Fruit fly (Drosophila melanogaster) whole organism, embryonic: ENCODE measurements around the gene GILT3.

Experiments used
- CG10147 ChIP-seq: fragments of 200-800 bp; sonication (Bioruptor generic); optimal IDR thresholded peaks from 2 replicates; lab custom pipeline; 2019; ENCODE audit warnings: missing biosample characterization, mild to moderate bottlenecking, missing genetic modification characterization, moderate library complexity
- CG12659 ChIP-seq: fragments of 200-800 bp; sonication (Bioruptor generic); optimal IDR thresholded peaks from 3 replicates; lab custom pipeline; 2017; ENCODE audit warnings: mild to moderate bottlenecking, missing biosample characterization, missing genetic modification reagents, missing genetic modification characterization
- CG13894 ChIP-seq: fragments of 200-800 bp; sonication (Bioruptor generic); optimal IDR thresholded peaks from 3 replicates; lab custom pipeline; 2018; ENCODE audit warnings: missing biosample characterization, mild to moderate bottlenecking, missing genetic modification characterization, moderate library complexity
- CG14860 ChIP-seq: fragments of 200-800 bp; sonication (Bioruptor generic); IDR thresholded peaks from 3 replicates; pipeline ENCODE4 v1.3.6; 2022; ENCODE audit warnings: missing biosample characterization, missing genetic modification characterization; ENCODE audit not compliant: partially characterized antibody
- CG1647 ChIP-seq: fragments of 200-800 bp; sonication (Bioruptor generic); optimal IDR thresholded peaks from 3 replicates; lab custom pipeline; 2016; ENCODE audit warnings: missing biosample characterization, missing genetic modification characterization
- CG16863 ChIP-seq: fragments of 200-800 bp; sonication (Bioruptor generic); optimal IDR thresholded peaks from 3 replicates; lab custom pipeline; 2016; ENCODE audit warnings: missing biosample characterization, missing genetic modification characterization
- CG32767 ChIP-seq: fragments of 200-800 bp; sonication (Bioruptor generic); IDR thresholded peaks from 2 replicates; pipeline ENCODE4 v1.3.6; 2022; ENCODE audit warnings: missing biosample characterization, missing genetic modification characterization
- CG4328 ChIP-seq: fragments of 200-800 bp; sonication (Bioruptor generic); optimal IDR thresholded peaks from 3 replicates; lab custom pipeline; 2017; ENCODE audit warnings: missing biosample characterization, missing genetic modification reagents, missing genetic modification characterization
- CG5953 ChIP-seq: fragments of 200-800 bp; sonication (Bioruptor generic); IDR thresholded peaks from 2 replicates; pipeline ENCODE4 v1.3.6; 2022; ENCODE audit warnings: missing biosample characterization, missing genetic modification characterization
- CG6175 ChIP-seq: fragments of 200-800 bp; sonication (Bioruptor generic); IDR thresholded peaks from 3 replicates; pipeline ENCODE4 v1.3.6; 2022; ENCODE audit warnings: missing biosample characterization, missing genetic modification characterization
- CG7556 ChIP-seq: fragments of 200-800 bp; sonication (Bioruptor generic); optimal IDR thresholded peaks from 2 replicates; lab custom pipeline; 2017; ENCODE audit warnings: missing biosample characterization, mild to moderate bottlenecking, missing genetic modification characterization
- CG9437 ChIP-seq: fragments of 200-800 bp; sonication (Bioruptor generic); optimal IDR thresholded peaks from 2 replicates; lab custom pipeline; 2018; ENCODE audit warnings: missing biosample characterization, mild to moderate bottlenecking, missing genetic modification characterization
- CG9609 ChIP-seq: fragments of 200-800 bp; sonication (Bioruptor generic); optimal IDR thresholded peaks from 3 replicates; lab custom pipeline; 2016; ENCODE audit warnings: missing biosample characterization, missing genetic modification characterization
- Ets65A ChIP-seq: fragments of 200-800 bp; sonication (Bioruptor generic); peaks from one replicate; lab custom pipeline; 2016; ENCODE audit warnings: missing biosample characterization, missing genetic modification characterization
- Fer3 ChIP-seq: fragments of 200-800 bp; sonication (Bioruptor generic); optimal IDR thresholded peaks from 2 replicates; lab custom pipeline; 2018; ENCODE audit warnings: missing biosample characterization, mild to moderate bottlenecking, missing genetic modification characterization, moderate library complexity
- Hey ChIP-seq: fragments of 200-800 bp; sonication (Bioruptor generic); optimal IDR thresholded peaks from 3 replicates; lab custom pipeline; 2018; ENCODE audit warnings: missing biosample characterization, mild to moderate bottlenecking, missing genetic modification characterization
- Hmr ChIP-seq: fragments of 200-800 bp; sonication (Bioruptor generic); optimal IDR thresholded peaks from 3 replicates; lab custom pipeline; 2017; ENCODE audit warnings: mild to moderate bottlenecking, missing biosample characterization, missing genetic modification reagents, missing genetic modification characterization
- Hmx ChIP-seq: fragments of 200-800 bp; sonication (Bioruptor generic); optimal IDR thresholded peaks from 2 replicates; lab custom pipeline; 2016; ENCODE audit warnings: missing biosample characterization, missing genetic modification characterization
- Lhr ChIP-seq: fragments of 200-800 bp; sonication (Bioruptor generic); optimal IDR thresholded peaks from 3 replicates; lab custom pipeline; 2017; ENCODE audit warnings: mild to moderate bottlenecking, missing biosample characterization, missing genetic modification reagents, missing genetic modification characterization
- Lim3 ChIP-seq: fragments of 200-800 bp; sonication (Bioruptor generic); IDR thresholded peaks from 2 replicates; pipeline ENCODE4 v1.3.6; 2022; ENCODE audit warnings: missing biosample characterization, missing genetic modification characterization
- MTF-1 ChIP-seq: fragments of 200-800 bp; sonication (Bioruptor generic); optimal IDR thresholded peaks from 2 replicates; lab custom pipeline; 2018; ENCODE audit warnings: missing biosample characterization, mild to moderate bottlenecking, missing genetic modification characterization, borderline replicate concordance
- Mes4 ChIP-seq: fragments of 200-800 bp; sonication (Bioruptor generic); optimal IDR thresholded peaks from 2 replicates; lab custom pipeline; 2016; ENCODE audit warnings: missing biosample characterization, missing genetic modification characterization
- Myb ChIP-seq: fragments of 200-800 bp; sonication (Bioruptor generic); optimal IDR thresholded peaks from 2 replicates; lab custom pipeline; 2016; ENCODE audit warnings: missing biosample characterization, missing genetic modification characterization
- NC2α ChIP-seq: fragments of 200-800 bp; sonication (Bioruptor generic); optimal IDR thresholded peaks from 2 replicates; lab custom pipeline; 2016; ENCODE audit warnings: missing biosample characterization, missing genetic modification characterization
- PHDP ChIP-seq: fragments of 200-800 bp; sonication (Bioruptor generic); optimal IDR thresholded peaks from 3 replicates; lab custom pipeline; 2018; ENCODE audit warnings: missing biosample characterization, mild to moderate bottlenecking, missing genetic modification characterization, moderate library complexity
- TFAM ChIP-seq: fragments of 200-800 bp; sonication (Bioruptor generic); optimal IDR thresholded peaks from 2 replicates; lab custom pipeline; 2017; ENCODE audit warnings: missing biosample characterization, missing genetic modification characterization, inconsistent platforms
- ap ChIP-seq: fragments of 200-800 bp; sonication (Bioruptor generic); IDR thresholded peaks from 2 replicates; pipeline ENCODE4 v1.3.6; 2022; ENCODE audit warnings: missing biosample characterization, missing genetic modification characterization
- cad ChIP-seq: fragments of >200 bp; optimal IDR thresholded peaks from 2 replicates; lab custom pipeline; 2017; ENCODE audit warnings: missing biosample characterization, missing genetic modification characterization
- chif ChIP-seq, 2 experiments: fragments of 200-800 bp; sonication (Bioruptor generic); optimal IDR thresholded peaks; 3 replicates each; lab custom pipeline; 2016; ENCODE audit warnings: missing biosample characterization in 2 of 2, missing genetic modification characterization in 2 of 2
- cwo ChIP-seq: fragments of 200-800 bp; sonication (Bioruptor generic); optimal IDR thresholded peaks from 3 replicates; lab custom pipeline; 2017; ENCODE audit warnings: missing biosample characterization, missing genetic modification characterization, mild to moderate bottlenecking, moderate library complexity, missing genetic modification reagents
- dati ChIP-seq: fragments of 200-800 bp; sonication (Bioruptor generic); IDR thresholded peaks from 2 replicates; pipeline ENCODE4 v1.3.6; 2022; ENCODE audit warnings: missing biosample characterization, missing genetic modification characterization
- dmrt11E ChIP-seq: fragments of 200-800 bp; sonication (Bioruptor generic); optimal IDR thresholded peaks from 3 replicates; lab custom pipeline; 2018; ENCODE audit warnings: missing biosample characterization, mild to moderate bottlenecking, missing genetic modification characterization, moderate library complexity
- emc ChIP-seq: fragments of 200-800 bp; sonication (Bioruptor generic); optimal IDR thresholded peaks from 2 replicates; lab custom pipeline; 2016; ENCODE audit warnings: missing biosample characterization, missing genetic modification characterization
- hbn ChIP-seq: fragments of 200-800 bp; sonication (Bioruptor generic); IDR thresholded peaks from 2 replicates; pipeline ENCODE4 v1.3.6; 2022; ENCODE audit warnings: missing biosample characterization, missing genetic modification characterization; ENCODE audit not compliant: partially characterized antibody
- her ChIP-seq: fragments of 200-800 bp; sonication (Bioruptor generic); optimal IDR thresholded peaks from 2 replicates; lab custom pipeline; 2016; ENCODE audit warnings: missing biosample characterization, missing genetic modification characterization
- ken ChIP-seq: fragments of 200-800 bp; sonication (Bioruptor generic); IDR thresholded peaks from 3 replicates; pipeline ENCODE4 v1.3.6; 2022; ENCODE audit warnings: missing biosample characterization, missing genetic modification characterization
- nerfin-1 ChIP-seq: fragments of 200-800 bp; sonication (Bioruptor generic); optimal IDR thresholded peaks from 3 replicates; lab custom pipeline; 2019; ENCODE audit warnings: missing biosample characterization, mild to moderate bottlenecking, missing genetic modification characterization, moderate library complexity
- pita ChIP-seq: fragments of 200-800 bp; sonication (Bioruptor generic); optimal IDR thresholded peaks from 2 replicates; lab custom pipeline; 2017; ENCODE audit warnings: missing biosample characterization, mild to moderate bottlenecking, missing genetic modification characterization
- psq ChIP-seq: fragments of 200-800 bp; sonication (Bioruptor generic); optimal IDR thresholded peaks from 2 replicates; lab custom pipeline; 2017; ENCODE audit warnings: missing biosample characterization, missing genetic modification characterization
- rib ChIP-seq: fragments of 200-800 bp; sonication (Bioruptor generic); IDR thresholded peaks from 2 replicates; pipeline ENCODE4 v1.3.6; 2022; ENCODE audit warnings: missing biosample characterization, missing genetic modification characterization
- sc ChIP-seq, 3 experiments: fragments of >200 bp in 2 of 3; fragments of 200-800 bp in 1 of 3; sonication (Bioruptor generic) in 1 of 3; optimal IDR thresholded peaks; 2 replicates in 2 of 3; 3 replicates in 1 of 3; lab custom pipeline; 2017; ENCODE audit warnings: mild to moderate bottlenecking in 1 of 3, missing biosample characterization in 1 of 3, missing genetic modification characterization in 1 of 3, missing genetic modification reagents in 1 of 3
- scrt ChIP-seq: fragments of 200-800 bp; sonication (Bioruptor generic); optimal IDR thresholded peaks from 2 replicates; lab custom pipeline; 2018; ENCODE audit warnings: missing biosample characterization, mild to moderate bottlenecking, missing genetic modification characterization, moderate library complexity
- shn ChIP-seq: fragments of 200-800 bp; sonication (Bioruptor generic); optimal IDR thresholded peaks from 3 replicates; lab custom pipeline; 2016; ENCODE audit warnings: missing biosample characterization, missing genetic modification characterization
- slbo ChIP-seq: fragments of 200-800 bp; sonication (Bioruptor generic); IDR thresholded peaks from 2 replicates; pipeline ENCODE4 v1.3.6; 2022; ENCODE audit warnings: missing biosample characterization, missing genetic modification characterization
- slp2 ChIP-seq: fragments of 200-800 bp; sonication (Bioruptor generic); optimal IDR thresholded peaks from 2 replicates; lab custom pipeline; 2016; ENCODE audit warnings: missing biosample characterization, missing genetic modification characterization
- sr ChIP-seq: fragments of 200-800 bp; sonication (Bioruptor generic); IDR thresholded peaks from 3 replicates; pipeline ENCODE4 v1.3.6; 2022; ENCODE audit warnings: missing biosample characterization, missing genetic modification characterization
- tgo ChIP-seq: fragments of 200-800 bp; sonication (Bioruptor generic); IDR thresholded peaks from 3 replicates; pipeline ENCODE4 v1.3.6; 2022; ENCODE audit warnings: missing biosample characterization, missing genetic modification characterization
- vfl ChIP-seq: fragments of 200-800 bp; sonication (Bioruptor generic); optimal IDR thresholded peaks from 2 replicates; lab custom pipeline; 2016; ENCODE audit warnings: missing biosample characterization, missing genetic modification characterization
- vvl ChIP-seq: fragments of 200-800 bp; sonication (Bioruptor generic); IDR thresholded peaks from 2 replicates; pipeline ENCODE4 v1.3.6; 2022; ENCODE audit warnings: missing biosample characterization, missing genetic modification characterization
- zfh2 ChIP-seq: fragments of 200-800 bp; sonication (Bioruptor generic); optimal IDR thresholded peaks from 2 replicates; lab custom pipeline; 2016; ENCODE audit warnings: missing biosample characterization, missing genetic modification characterization

The GILT3 gene

DNA sequence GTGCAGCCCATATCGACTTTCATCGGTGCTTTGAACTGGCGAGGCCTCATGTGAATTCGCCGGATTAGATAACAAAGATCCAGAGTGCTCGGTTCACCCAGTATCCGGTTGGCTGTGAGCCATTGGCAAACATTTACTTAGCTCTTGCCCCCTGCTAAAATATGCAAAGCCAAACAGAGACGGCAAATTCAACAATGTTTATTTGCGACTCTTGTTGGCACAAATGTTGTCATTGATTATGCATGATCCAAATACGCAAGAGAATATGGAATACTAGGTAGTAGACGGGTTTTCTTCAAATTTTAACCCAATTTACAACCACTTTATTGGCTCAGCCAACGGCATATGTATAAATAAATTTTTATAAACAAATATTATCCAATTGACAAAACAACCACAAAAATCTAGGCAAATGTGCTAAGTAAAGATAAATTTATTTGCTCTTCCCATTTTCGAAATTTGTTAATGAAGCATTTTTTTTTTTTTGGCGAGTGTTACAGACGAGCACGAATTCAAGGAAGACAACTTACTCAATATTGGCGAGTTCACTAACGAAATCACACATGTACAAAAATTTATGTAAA lies 24.5 kb upstream of the GILT3 start (continued):
- TF ChIP-seq rib (GFP tag; lab: Robert Waterston, UW) (peak; percentile 81), tgo (GFP tag; lab: Robert Waterston, UW) (no peak), nerfin-1 (tag; lab: Kevin White, UChicago) (no peak), sc (optimal IDR thresholded peaks at IDR 0.05; lab: Kevin White, UChicago) (no peak), sc (GFP tag; optimal IDR thresholded peaks at IDR 0.05; lab: Kevin White, UChicago) (no peak), NC2α (no peak), Lhr (GFP tag; lab: Kevin White, UChicago) (no peak), CG9609 (GFP tag; lab: Kevin White, UChicago) (peak; percentile 46), CG10147 (GFP tag; lab: Kevin White, UChicago) (peak; percentile 57), Hmx (GFP tag; lab: Kevin White, UChicago) (no peak), her (GFP tag; lab: Kevin White, UChicago) (peak; percentile 51), cwo (GFP tag; lab: Kevin White, UChicago) (peak; percentile 59), vfl (GFP tag; lab: Kevin White, UChicago) (no peak), Myb (no peak), CG16863 (GFP tag; lab: Kevin White, UChicago) (peak; percentile 12), dati (no peak), CG32767 (GFP tag; lab: Robert Waterston, UW) (peak; percentile 40; the same call in 1 of the 2 replicates), cad (GFP tag; lab: Kevin White, UChicago) (no peak), CG5953 (no peak), CG4328 (GFP tag; lab: Kevin White, UChicago) (peak; percentile 7), Ets65A (GFP tag; lab: Kevin White, UChicago) (peak; percentile 66), Hmr (peak; percentile 93), sr (no peak), Fer3 (tag; lab: Kevin White, UChicago) (peak; percentile 75), emc (peak; percentile 40), CG1647 (GFP tag; lab: Kevin White, UChicago) (peak; percentile 9), TFAM (GFP tag; lab: Kevin White, UChicago) (no peak), CG12659 (peak; percentile 77), dmrt11E (tag; lab: Kevin White, UChicago) (no peak), CG13894 (tag; lab: Kevin White, UChicago) (peak; percentile 16), MTF-1 (peak; percentile 44), pita (no peak), CG7556 (GFP tag; lab: Kevin White, UChicago) (peak; percentile 54), chif (GFP tag; optimal IDR thresholded peaks at IDR 0.05; lab: Kevin White, UChicago) (peak in 1 of 2 experiments; percentile 33), vvl (GFP tag; lab: Robert Waterston, UW) (peak; percentile 48), Hey (peak; percentile 59), Lim3 (GFP tag; lab: Robert Waterston, UW) (no peak), Mes4 (GFP tag; lab: Kevin White, UChicago) (peak; percentile 2), psq (peak; percentile 11), hbn (GFP tag; lab: Robert Waterston, UW) (no peak), ap (GFP tag; lab: Robert Waterston, UW) (0 out of 2 replicates have a peak, but pooled peaks have one; percentile 16), CG6175 (GFP tag; lab: Robert Waterston, UW) (peak; percentile 67; the same call in 2 of the 3 replicates), zfh2 (GFP tag; lab: Kevin White, UChicago) (peak; percentile 54), slp2 (GFP tag; lab: Kevin White, UChicago) (no peak), CG14860 (GFP tag; lab: Robert Waterston, UW) (no peak), scrt (peak; percentile 60), slbo (GFP tag; lab: Robert Waterston, UW) (0 out of 2 replicates have a peak, but pooled peaks have one; percentile 44), PHDP (tag; lab: Kevin White, UChicago) (peak; percentile 82), shn (GFP tag; lab: Kevin White, UChicago) (peak; percentile 11), ken (GFP tag; lab: Robert Waterston, UW) (no peak), CG9437 (GFP tag; lab: Kevin White, UChicago) (peak; percentile 19)
